Worm (Caenorhabditis elegans): ENCODE results near the gene C33G3.4.

DNA sequence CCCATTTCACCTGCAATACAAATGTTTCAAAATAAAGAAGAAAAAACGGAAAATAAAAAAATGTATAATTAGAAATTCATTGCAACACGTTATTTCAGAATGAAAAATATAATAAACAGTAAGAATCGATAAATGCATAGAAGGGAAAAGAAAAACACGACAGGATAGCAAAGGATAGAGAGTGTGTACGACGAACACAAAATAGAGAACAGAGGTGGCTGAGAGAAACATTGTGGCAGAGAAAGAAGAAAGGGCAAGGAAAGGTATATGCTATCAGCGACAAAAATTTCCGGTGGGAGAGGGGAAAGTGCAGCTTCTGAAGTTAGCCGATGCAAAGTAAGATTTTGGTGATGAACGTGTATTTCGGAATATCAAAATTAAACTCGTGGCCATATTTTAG, 54.9 kb downstream of the C33G3.4 start, which contains the start of gene F28H6.6:
- TF ChIP-seq ama-1 (optimal IDR thresholded peaks at IDR 0.05) (no peak), ceh-36 (tag; optimal IDR thresholded peaks at IDR 0.05) (no peak), scrt-1 (GFP tag; IDR thresholded peaks at IDR 0.05) (no peak), flt-1 (GFP tag; IDR thresholded peaks at IDR 0.05) (no peak), tra-4 (tag; optimal IDR thresholded peaks at IDR 0.05) (no peak), aly-1 (tag; optimal IDR thresholded peaks at IDR 0.05) (no peak), hmbx-1 (tag; optimal IDR thresholded peaks at IDR 0.05) (no peak), F13C5.2 (tag; optimal IDR thresholded peaks at IDR 0.05) (no peak), sea-1 (GFP tag; conservative IDR thresholded peaks at IDR 0.05) (no peak), hnd-1 (tag; optimal IDR thresholded peaks at IDR 0.05) (no peak), ceh-13 (GFP tag; optimal IDR thresholded peaks at IDR 0.05) (no peak), B0310.2 (tag; optimal IDR thresholded peaks at IDR 0.05) (no peak)

Measured in whole organism, early embryonic.